Fruit fly (Drosophila melanogaster): Measurements from ENCODE around the gene Es2.

dm6 chrX:8419534-8419933, 41.7 kb upstream of the Es2 start:
- TF ChIP-seq Med (GFP tag) (no peak), Trl (optimal IDR thresholded peaks at IDR 0.05) (peak in 1 of 2 experiments; percentile 8), Trl (GFP tag; optimal IDR thresholded peaks at IDR 0.05) (no peak), lab (GFP tag; optimal IDR thresholded peaks at IDR 0.05) (no peak), NFAT (GFP tag; IDR thresholded peaks at IDR 0.05) (no peak), CG8290 (GFP tag; optimal IDR thresholded peaks at IDR 0.05) (no peak), CG8290 (tag; optimal IDR thresholded peaks at IDR 0.05) (no peak), CG9215 (GFP tag; IDR thresholded peaks at IDR 0.05) (no peak), cg (GFP tag; optimal IDR thresholded peaks at IDR 0.05) (no peak), CG16779 (GFP tag; IDR thresholded peaks at IDR 0.05) (no peak)
